Worm (Caenorhabditis elegans) whole organism, L3 larva: ENCODE measurements around the gene abf-4.

ENCODE experiments used
- R02D3.7 ChIP-seq: fragments of 150-350 bp; optimal IDR thresholded peaks from 2 replicates; lab custom pipeline; 2014; ENCODE audit warnings: missing biosample characterization, missing genetic modification characterization
- ZK546.5 ChIP-seq: sonication (generic microtip); optimal IDR thresholded peaks from 2 replicates; lab custom pipeline; 2017; ENCODE audit warnings: missing biosample characterization, missing genetic modification characterization
- aly-2 ChIP-seq: fragments of 150-350 bp; optimal IDR thresholded peaks from 2 replicates; lab custom pipeline; 2014; ENCODE audit warnings: missing biosample characterization, missing genetic modification characterization
- ama-1 ChIP-seq: fragments of 150-350 bp; optimal IDR thresholded peaks from 2 replicates; lab custom pipeline; 2018
- ceh-16 ChIP-seq: sonication (generic microtip); optimal IDR thresholded peaks from 2 replicates; lab custom pipeline; 2017; ENCODE audit warnings: missing biosample characterization, missing genetic modification characterization
- ceh-28 ChIP-seq: fragments of 150-350 bp; optimal IDR thresholded peaks from 2 replicates; lab custom pipeline; 2014; ENCODE audit warnings: missing biosample characterization, missing genetic modification reagents, missing genetic modification characterization
- ceh-82 ChIP-seq: fragments of 150-350 bp; optimal IDR thresholded peaks from 2 replicates; lab custom pipeline; 2014; ENCODE audit warnings: missing biosample characterization, missing genetic modification characterization
- ceh-9 ChIP-seq: sonication (generic microtip); optimal IDR thresholded peaks from 2 replicates; lab custom pipeline; 2018; ENCODE audit warnings: missing biosample characterization, missing genetic modification characterization
- daf-12 ChIP-seq: fragments of 150-350 bp; optimal IDR thresholded peaks from 2 replicates; lab custom pipeline; 2014; ENCODE audit warnings: missing biosample characterization, missing genetic modification reagents, missing genetic modification characterization
- egl-27 ChIP-seq: sonication (generic microtip); optimal IDR thresholded peaks from 4 replicates; lab custom pipeline; 2017; ENCODE audit warnings: missing biosample characterization, missing genetic modification reagents, missing genetic modification characterization
- egl-5 ChIP-seq: fragments of 150-350 bp; optimal IDR thresholded peaks from 2 replicates; lab custom pipeline; 2017; ENCODE audit warnings: missing biosample characterization, missing genetic modification reagents, missing genetic modification characterization, inconsistent platforms
- elt-1 ChIP-seq: fragments of 150-350 bp; optimal IDR thresholded peaks from 2 replicates; lab custom pipeline; 2014; ENCODE audit warnings: missing biosample characterization, missing genetic modification characterization
- elt-2 ChIP-seq: sonication (generic microtip); optimal IDR thresholded peaks from 2 replicates; lab custom pipeline; 2016; ENCODE audit warnings: missing genetic modification reagents, mild to moderate bottlenecking, missing genetic modification characterization, missing compliant biosample characterization
- elt-3 ChIP-seq, 3 experiments: fragments of 150-350 bp in 1 of 3; sonication (generic microtip) in 2 of 3; optimal IDR thresholded peaks; 2 replicates in 2 of 3; 4 replicates in 1 of 3; lab custom pipeline; 2014 to 2017; ENCODE audit warnings: missing biosample characterization in 3 of 3, missing genetic modification characterization in 3 of 3
- eor-1 ChIP-seq, 2 experiments: fragments of 150-350 bp; optimal IDR thresholded peaks; 2 replicates each; lab custom pipeline; 2014 to 2018; ENCODE audit warnings: missing biosample characterization in 2 of 2, missing genetic modification characterization in 2 of 2
- fkh-10 ChIP-seq: sonication (generic microtip); optimal IDR thresholded peaks from 2 replicates; lab custom pipeline; 2017; ENCODE audit warnings: missing biosample characterization, missing genetic modification reagents, missing genetic modification characterization
- fkh-2 ChIP-seq: fragments of 150-350 bp; optimal IDR thresholded peaks from 2 replicates; lab custom pipeline; 2014; ENCODE audit warnings: missing biosample characterization, missing genetic modification reagents, missing genetic modification characterization
- fos-1 ChIP-seq: fragments of 150-350 bp; optimal IDR thresholded peaks from 2 replicates; lab custom pipeline; 2014; ENCODE audit warnings: missing biosample characterization, missing genetic modification characterization
- hmg-11 ChIP-seq: sonication (generic microtip); optimal IDR thresholded peaks from 2 replicates; lab custom pipeline; 2016; ENCODE audit warnings: missing genetic modification characterization, missing compliant biosample characterization
- jun-1 ChIP-seq: fragments of 150-350 bp; optimal IDR thresholded peaks from 2 replicates; lab custom pipeline; 2014; ENCODE audit warnings: missing biosample characterization, missing genetic modification reagents, missing genetic modification characterization
- lin-15B ChIP-seq: fragments of 150-350 bp; optimal IDR thresholded peaks from 2 replicates; lab custom pipeline; 2014; ENCODE audit warnings: missing biosample characterization, missing genetic modification characterization
- lin-39 ChIP-seq: fragments of 150-350 bp; optimal IDR thresholded peaks from 2 replicates; lab custom pipeline; 2018; ENCODE audit warnings: missing biosample characterization, missing genetic modification reagents, missing genetic modification characterization
- lsy-12 ChIP-seq: sonication (generic microtip); optimal IDR thresholded peaks from 2 replicates; lab custom pipeline; 2016; ENCODE audit warnings: mild to moderate bottlenecking, missing genetic modification characterization, missing compliant biosample characterization
- mdl-1 ChIP-seq: fragments of 150-350 bp; optimal IDR thresholded peaks from 2 replicates; lab custom pipeline; 2014; ENCODE audit warnings: missing biosample characterization, missing genetic modification characterization
- mml-1 ChIP-seq: fragments of 150-350 bp; sonication (generic microtip); optimal IDR thresholded peaks from 3 replicates; lab custom pipeline; 2014; ENCODE audit warnings: missing biosample characterization, missing genetic modification characterization
- nfya-1 ChIP-seq: sonication (generic microtip); optimal IDR thresholded peaks from 2 replicates; lab custom pipeline; 2017; ENCODE audit warnings: missing genetic modification characterization, mild to moderate bottlenecking, missing compliant biosample characterization, antibody characterized with exemption, moderate library complexity; ENCODE audit not compliant: insufficient read depth
- nhr-11 ChIP-seq: fragments of 150-350 bp; optimal IDR thresholded peaks from 2 replicates; lab custom pipeline; 2014; ENCODE audit warnings: missing biosample characterization, missing genetic modification characterization
- nhr-12 ChIP-seq: fragments of 150-350 bp; optimal IDR thresholded peaks from 2 replicates; lab custom pipeline; 2014; ENCODE audit warnings: missing biosample characterization, missing genetic modification characterization
- nhr-23 ChIP-seq: fragments of 150-350 bp; optimal IDR thresholded peaks from 2 replicates; lab custom pipeline; 2014; ENCODE audit warnings: missing biosample characterization, missing genetic modification reagents, missing genetic modification characterization
- nhr-237 ChIP-seq: fragments of 150-350 bp; optimal IDR thresholded peaks from 2 replicates; lab custom pipeline; 2014; ENCODE audit warnings: missing biosample characterization, missing genetic modification characterization
- nhr-25 ChIP-seq: sonication (generic microtip); optimal IDR thresholded peaks from 2 replicates; lab custom pipeline; 2017; ENCODE audit warnings: missing biosample characterization, missing genetic modification characterization
- nhr-28 ChIP-seq: fragments of 150-350 bp; optimal IDR thresholded peaks from 2 replicates; lab custom pipeline; 2014; ENCODE audit warnings: missing biosample characterization, missing genetic modification characterization
- nhr-43 ChIP-seq: sonication (generic microtip); optimal IDR thresholded peaks from 2 replicates; lab custom pipeline; 2016; ENCODE audit warnings: mild to moderate bottlenecking, missing genetic modification characterization, missing compliant biosample characterization; ENCODE audit not compliant: poor library complexity, severe bottlenecking
- nhr-67 ChIP-seq: fragments of 150-350 bp; optimal IDR thresholded peaks from 2 replicates; lab custom pipeline; 2014; ENCODE audit warnings: missing biosample characterization, missing genetic modification characterization
- nhr-76 ChIP-seq: fragments of 150-350 bp; sonication (generic microtip); optimal IDR thresholded peaks from 5 replicates; lab custom pipeline; 2014; ENCODE audit warnings: missing biosample characterization, missing genetic modification characterization
- nhr-77 ChIP-seq: fragments of 150-350 bp; optimal IDR thresholded peaks from 2 replicates; lab custom pipeline; 2014; ENCODE audit warnings: missing biosample characterization, missing genetic modification characterization
- pha-4 ChIP-seq: fragments of 150-350 bp; optimal IDR thresholded peaks from 2 replicates; lab custom pipeline; 2014; ENCODE audit warnings: missing biosample characterization, missing genetic modification reagents, missing genetic modification characterization
- pqm-1 ChIP-seq: fragments of 150-350 bp; optimal IDR thresholded peaks from 2 replicates; lab custom pipeline; 2017; ENCODE audit warnings: missing biosample characterization, missing genetic modification characterization, inconsistent platforms
- sea-2 ChIP-seq: fragments of 150-350 bp; sonication (generic microtip); optimal IDR thresholded peaks from 4 replicates; lab custom pipeline; 2014; ENCODE audit warnings: missing biosample characterization, missing genetic modification reagents, missing genetic modification characterization
- skn-1 ChIP-seq: fragments of 150-350 bp; optimal IDR thresholded peaks from 2 replicates; lab custom pipeline; 2014; ENCODE audit warnings: missing biosample characterization, missing genetic modification characterization
- snpc-4 ChIP-seq: fragments of 150-350 bp; optimal IDR thresholded peaks from 2 replicates; lab custom pipeline; 2014; ENCODE audit warnings: missing biosample characterization, missing genetic modification characterization
- tbx-2 ChIP-seq: sonication (generic microtip); optimal IDR thresholded peaks from 2 replicates; lab custom pipeline; 2016; ENCODE audit warnings: mild to moderate bottlenecking, missing genetic modification characterization, missing compliant biosample characterization
- unc-39 ChIP-seq: sonication (generic microtip); optimal IDR thresholded peaks from 4 replicates; lab custom pipeline; 2017; ENCODE audit warnings: missing biosample characterization, missing genetic modification characterization
- unc-62 ChIP-seq: fragments of 150-350 bp; sonication (generic microtip); optimal IDR thresholded peaks from 4 replicates; lab custom pipeline; 2014; ENCODE audit warnings: missing biosample characterization, missing genetic modification reagents, missing genetic modification characterization
- zag-1 ChIP-seq: fragments of 150-350 bp; optimal IDR thresholded peaks from 2 replicates; lab custom pipeline; 2014; ENCODE audit warnings: missing biosample characterization, missing genetic modification characterization
- ztf-11 ChIP-seq: fragments of 150-350 bp; optimal IDR thresholded peaks from 2 replicates; lab custom pipeline; 2014; ENCODE audit warnings: missing biosample characterization, missing genetic modification characterization
- ztf-4 ChIP-seq: fragments of 150-350 bp; optimal IDR thresholded peaks from 2 replicates; lab custom pipeline; 2014; ENCODE audit warnings: missing biosample characterization, missing genetic modification characterization

abf-4 gene

DNA sequence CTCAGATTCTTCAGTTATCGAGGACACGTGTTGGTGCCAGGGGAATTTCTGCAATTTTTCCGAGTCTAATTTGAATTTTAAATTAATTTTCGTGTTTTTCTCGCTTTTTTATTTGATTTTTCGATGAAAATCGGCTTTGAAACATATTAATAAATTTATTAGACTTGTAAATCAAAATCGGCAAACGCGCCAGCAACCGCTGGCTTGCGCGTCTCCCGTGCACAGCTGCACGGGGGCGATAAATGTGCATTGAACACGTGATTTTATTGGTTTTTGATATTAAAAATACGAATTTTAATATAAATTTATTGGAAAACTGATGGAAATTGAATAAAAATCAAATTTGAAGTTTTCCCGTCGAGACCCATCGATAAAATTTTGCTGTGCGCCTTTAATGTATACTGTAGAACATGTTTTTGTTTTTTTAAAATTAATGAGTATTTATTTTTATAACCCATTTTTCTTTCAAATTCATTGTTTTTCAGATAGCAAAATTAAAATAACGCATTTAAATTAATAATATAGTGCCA is 22.4 kb upstream of the abf-4 start, which contains the start of gene F26F2.7:
Gene F26F2.7 (plus strand): TSS at position 480 of the 530 bp plus-strand sequence.
- TF ChIP-seq ceh-16 (tag; lab: Kevin White, UChicago) (no peak), ztf-11 (tag; lab: Kevin White, UChicago) (no peak), skn-1 (tag; lab: Kevin White, UChicago) (no peak), sea-2 (GFP tag; lab: Kevin White, UChicago) (no peak), nfya-1 (peak; percentile 82), lin-15B (tag; lab: Kevin White, UChicago) (peak; percentile 56), nhr-43 (peak; percentile 54), mdl-1 (tag; lab: Kevin White, UChicago) (peak; percentile 17), nhr-12 (tag; lab: Kevin White, UChicago) (no peak), daf-12 (no peak), pha-4 (peak; percentile 83), ceh-9 (no peak), ztf-4 (tag; lab: Kevin White, UChicago) (no peak), elt-2 (tag; lab: Kevin White, UChicago) (peak; percentile 80), unc-62 (GFP tag; lab: Kevin White, UChicago) (no peak), nhr-25 (tag; lab: Kevin White, UChicago) (no peak), pqm-1 (tag; lab: Kevin White, UChicago) (peak; percentile 10), ceh-82 (tag; lab: Kevin White, UChicago) (no peak), egl-5 (peak; percentile 71), nhr-77 (tag; lab: Kevin White, UChicago) (no peak), elt-3 (tag; optimal IDR thresholded peaks at IDR 0.05; lab: Kevin White, UChicago) (no peak), jun-1 (peak; percentile 72), R02D3.7 (peak; percentile 50), eor-1 (tag; optimal IDR thresholded peaks at IDR 0.05; lab: Kevin White, UChicago) (no peak), unc-39 (tag; lab: Kevin White, UChicago) (no peak), nhr-28 (tag; lab: Kevin White, UChicago) (no peak), elt-1 (tag; lab: Kevin White, UChicago) (no peak), nhr-76 (no peak), nhr-67 (tag; lab: Kevin White, UChicago) (no peak), tbx-2 (tag; lab: Kevin White, UChicago) (peak; percentile 65), aly-2 (tag; lab: Kevin White, UChicago) (no peak), lin-39 (tag; lab: Kevin White, UChicago) (peak; percentile 27), hmg-11 (peak; percentile 83), fkh-10 (GFP tag; lab: Kevin White, UChicago) (peak; percentile 34), lsy-12 (tag; lab: Kevin White, UChicago) (peak; percentile 51), ceh-28 (tag; lab: Kevin White, UChicago) (peak; percentile 60), fos-1 (tag; lab: Kevin White, UChicago) (no peak), nhr-23 (tag; lab: Kevin White, UChicago) (peak; percentile 50), zag-1 (no peak), fkh-2 (no peak), nhr-237 (tag; lab: Kevin White, UChicago) (no peak), egl-27 (peak; percentile 35), ama-1 (lab: Kevin White, UChicago) (no peak), snpc-4 (tag; lab: Kevin White, UChicago) (peak; percentile 90), ZK546.5 (tag; lab: Kevin White, UChicago) (no peak), nhr-11 (tag; lab: Kevin White, UChicago) (no peak), mml-1 (no peak)
